Worm (Caenorhabditis elegans) whole organism, L3 larva: ENCODE results near the gene T05A7.13.

Experiments used
- ZK546.5 ChIP-seq: sonication (generic microtip); optimal IDR thresholded peaks from 2 replicates; lab custom pipeline; 2017; ENCODE audit warnings: missing biosample characterization, missing genetic modification characterization
- ama-1 ChIP-seq: fragments of 150-350 bp; optimal IDR thresholded peaks from 2 replicates; lab custom pipeline; 2018
- elt-1 ChIP-seq: fragments of 150-350 bp; optimal IDR thresholded peaks from 2 replicates; lab custom pipeline; 2014; ENCODE audit warnings: missing biosample characterization, missing genetic modification characterization
- fos-1 ChIP-seq: fragments of 150-350 bp; optimal IDR thresholded peaks from 2 replicates; lab custom pipeline; 2014; ENCODE audit warnings: missing biosample characterization, missing genetic modification characterization
- lin-15B ChIP-seq: fragments of 150-350 bp; optimal IDR thresholded peaks from 2 replicates; lab custom pipeline; 2014; ENCODE audit warnings: missing biosample characterization, missing genetic modification characterization
- nhr-28 ChIP-seq: fragments of 150-350 bp; optimal IDR thresholded peaks from 2 replicates; lab custom pipeline; 2014; ENCODE audit warnings: missing biosample characterization, missing genetic modification characterization
- pqm-1 ChIP-seq: fragments of 150-350 bp; optimal IDR thresholded peaks from 2 replicates; lab custom pipeline; 2017; ENCODE audit warnings: missing biosample characterization, missing genetic modification characterization, inconsistent platforms
- snpc-4 ChIP-seq: fragments of 150-350 bp; optimal IDR thresholded peaks from 2 replicates; lab custom pipeline; 2014; ENCODE audit warnings: missing biosample characterization, missing genetic modification characterization
- unc-39 ChIP-seq: sonication (generic microtip); optimal IDR thresholded peaks from 4 replicates; lab custom pipeline; 2017; ENCODE audit warnings: missing biosample characterization, missing genetic modification characterization
- unc-62 ChIP-seq: fragments of 150-350 bp; sonication (generic microtip); optimal IDR thresholded peaks from 4 replicates; lab custom pipeline; 2014; ENCODE audit warnings: missing biosample characterization, missing genetic modification reagents, missing genetic modification characterization
- ztf-11 ChIP-seq: fragments of 150-350 bp; optimal IDR thresholded peaks from 2 replicates; lab custom pipeline; 2014; ENCODE audit warnings: missing biosample characterization, missing genetic modification characterization

DNA sequence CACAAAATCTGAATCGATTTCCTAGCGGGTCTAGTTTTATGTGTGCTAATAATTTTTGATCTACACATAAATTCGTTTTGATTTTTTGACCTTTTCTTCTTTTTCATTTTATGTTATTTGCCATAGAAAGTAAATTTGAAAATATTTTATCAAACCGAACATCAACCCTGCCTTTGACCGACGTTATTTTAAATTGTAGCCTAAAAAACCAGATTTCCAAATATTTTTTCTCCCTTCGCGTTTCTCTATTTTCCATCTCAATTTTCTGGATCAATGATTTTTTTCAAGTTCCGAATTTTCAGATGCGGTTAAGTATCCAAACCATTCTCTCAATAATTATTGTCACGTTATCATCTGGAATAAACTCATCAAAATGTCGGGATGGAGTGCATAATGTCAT is 16.7 kb upstream of the T05A7.13 start, which contains the start of gene T05A7.1:
- no peak for TF ChIP-seq ama-1 (lab: Kevin White, UChicago)
- no peak for TF ChIP-seq fos-1 (tag; lab: Kevin White, UChicago)
- TF ChIP-seq pqm-1 (tag; lab: Kevin White, UChicago): no peak
- no peak for TF ChIP-seq unc-62 (GFP tag; lab: Kevin White, UChicago)
- no peak for TF ChIP-seq unc-39 (tag; lab: Kevin White, UChicago)
- TF ChIP-seq lin-15B: no peak
- TF ChIP-seq nhr-28 (tag; lab: Kevin White, UChicago): no peak
- TF ChIP-seq snpc-4: no peak
- TF ChIP-seq ztf-11: no peak
- TF ChIP-seq ZK546.5: no peak
- no peak for TF ChIP-seq elt-1 (tag; lab: Kevin White, UChicago)
